Worm (Caenorhabditis elegans) whole organism, L2 larva: ENCODE data around the gene bnc-1.

ENCODE experiments used
- elt-1 ChIP-seq: fragments of 150-350 bp; optimal IDR thresholded peaks from 2 replicates; lab custom pipeline; 2014; ENCODE audit warnings: missing biosample characterization, missing genetic modification characterization
- nhr-21 ChIP-seq: fragments of 150-350 bp; optimal IDR thresholded peaks from 2 replicates; lab custom pipeline; 2014; ENCODE audit warnings: missing biosample characterization, missing genetic modification characterization

DNA sequence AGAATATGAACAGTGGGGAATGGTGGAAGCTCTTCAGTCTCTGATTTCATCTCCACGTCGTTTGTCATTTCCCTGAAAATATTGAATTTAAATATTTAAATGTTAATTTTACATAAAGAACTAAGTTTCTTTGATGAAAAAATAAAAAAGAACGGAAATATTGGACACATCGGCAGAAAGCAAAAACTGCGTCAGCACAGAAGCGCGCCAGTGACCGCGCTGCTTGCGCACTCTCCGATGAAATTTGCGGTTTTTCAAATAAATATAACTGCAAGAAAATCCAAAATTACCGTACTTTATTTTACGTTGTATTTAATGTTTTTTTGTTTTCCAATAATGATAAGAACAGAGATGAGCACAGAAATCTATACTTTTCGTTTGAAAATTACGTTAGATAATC is 14.7 kb upstream of the bnc-1 start, which contains the start of the genes srpa-68 and srh-16:
- TF ChIP-seq nhr-21 (tag; lab: Kevin White, UChicago) (peak; percentile 79), elt-1 (tag; lab: Kevin White, UChicago) (no peak)
